Fruit fly (Drosophila melanogaster): ENCODE results near the gene Shab.

The Shab gene

DNA sequence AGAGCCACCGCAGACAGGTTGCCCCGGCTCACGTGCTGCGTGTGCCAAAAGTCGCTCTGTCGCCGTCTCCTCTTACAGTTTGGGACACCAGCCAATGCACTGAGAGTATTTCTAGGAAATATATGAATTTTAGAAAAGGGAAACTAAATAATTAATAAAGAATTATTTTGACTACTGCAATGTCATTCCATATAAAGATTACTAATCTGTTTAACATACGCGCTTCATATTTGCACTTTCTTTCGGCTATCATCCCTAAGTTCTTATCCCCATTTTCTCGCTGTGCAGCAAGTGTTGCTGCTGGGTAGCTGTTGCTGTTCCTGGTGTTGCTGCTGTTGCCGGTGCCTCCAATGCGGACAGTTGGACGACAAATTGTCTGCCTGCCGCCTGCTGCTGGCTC, 47.6 kb upstream of the Shab start (continued):
- TF ChIP-seq Hmx (GFP tag; optimal IDR thresholded peaks at IDR 0.05) (no peak), zen2 (GFP tag; IDR thresholded peaks at IDR 0.05; ENCODE audit: partially characterized antibody) (no peak), row (GFP tag; IDR thresholded peaks at IDR 0.05) (0 out of 3 replicates have a peak, but pooled peaks have one; percentile 27), CG14860 (GFP tag; IDR thresholded peaks at IDR 0.05; ENCODE audit: partially characterized antibody) (no peak), CrebB (tag; optimal IDR thresholded peaks at IDR 0.05) (no peak), luna (GFP tag; optimal IDR thresholded peaks at IDR 0.05) (no peak), z (GFP tag; IDR thresholded peaks at IDR 0.05) (no peak), en (GFP tag; optimal IDR thresholded peaks at IDR 0.05) (no peak), CG9797 (GFP tag; optimal IDR thresholded peaks at IDR 0.05) (no peak), run (tag; optimal IDR thresholded peaks at IDR 0.05) (no peak), gfzf (GFP tag; optimal IDR thresholded peaks at IDR 0.05) (no peak), bowl (GFP tag; IDR thresholded peaks at IDR 0.05) (no peak), CG15269 (tag; optimal IDR thresholded peaks at IDR 0.05) (peak; percentile 7), CG18599 (GFP tag; optimal IDR thresholded peaks at IDR 0.05) (peak; percentile 47), gem (tag; optimal IDR thresholded peaks at IDR 0.05) (peak; percentile 38), lab (GFP tag; optimal IDR thresholded peaks at IDR 0.05) (peak; percentile 4), slp2 (GFP tag; optimal IDR thresholded peaks at IDR 0.05) (no peak), CG11504 (tag; optimal IDR thresholded peaks at IDR 0.05) (peak; percentile 35), lbe (GFP tag; optimal IDR thresholded peaks at IDR 0.05) (peak; percentile 87), CG1529 (GFP tag; optimal IDR thresholded peaks at IDR 0.05) (no peak), CG6854 (GFP tag; optimal IDR thresholded peaks at IDR 0.05) (no peak), ERR (GFP tag; optimal IDR thresholded peaks at IDR 0.05) (no peak), yki (optimal IDR thresholded peaks at IDR 0.05) (no peak), zf30C (GFP tag; optimal IDR thresholded peaks at IDR 0.05) (peak; percentile 50), Myb (GFP tag; optimal IDR thresholded peaks at IDR 0.05) (no peak), nom (GFP tag; optimal IDR thresholded peaks at IDR 0.05) (peak; percentile 80), kah (GFP tag; optimal IDR thresholded peaks at IDR 0.05) (no peak), CG11696 (GFP tag; IDR thresholded peaks at IDR 0.05) (no peak), dmrt99B (tag; optimal IDR thresholded peaks at IDR 0.05) (no peak), jigr1 (GFP tag; IDR thresholded peaks at IDR 0.05) (no peak), CG2120 (GFP tag; optimal IDR thresholded peaks at IDR 0.05) (no peak), Dbx (GFP tag; IDR thresholded peaks at IDR 0.05) (no peak), caup (GFP tag; optimal IDR thresholded peaks at IDR 0.05; ENCODE audit: severe bottlenecking) (no peak), unpg (GFP tag; optimal IDR thresholded peaks at IDR 0.05) (peak; percentile 5), B-H1 (GFP tag; IDR thresholded peaks at IDR 0.05) (no peak), gro (GFP tag; optimal IDR thresholded peaks at IDR 0.05) (no peak), Poxn (GFP tag; IDR thresholded peaks at IDR 0.05) (no peak), CG11560 (tag; IDR thresholded peaks at IDR 0.05) (no peak), CG2129 (GFP tag; IDR thresholded peaks at IDR 0.05; ENCODE audit: partially characterized antibody) (no peak), CG3995 (GFP tag; optimal IDR thresholded peaks at IDR 0.05) (no peak), dmrt11E (tag; optimal IDR thresholded peaks at IDR 0.05) (no peak), CG2678 (tag; optimal IDR thresholded peaks at IDR 0.05) (peak; percentile 22), Drgx (GFP tag; IDR thresholded peaks at IDR 0.05) (peak; percentile 82), CG18764 (GFP tag; optimal IDR thresholded peaks at IDR 0.05) (no peak), Ets65A (GFP tag) (peak; percentile 15), CoRest (tag; optimal IDR thresholded peaks at IDR 0.05) (no peak), Sox102F (GFP tag; optimal IDR thresholded peaks at IDR 0.05) (peak; percentile 32), corto (GFP tag; optimal IDR thresholded peaks at IDR 0.05) (peak; percentile 63), CG2712 (tag; optimal IDR thresholded peaks at IDR 0.05) (no peak), cwo (GFP tag; optimal IDR thresholded peaks at IDR 0.05) (peak; percentile 30), ewg (GFP tag; optimal IDR thresholded peaks at IDR 0.05) (no peak)

Data from whole organism, embryonic.